Worm (Caenorhabditis elegans): Measurements from ENCODE around the gene C42D4.18.

The C42D4.18 gene

ce11 chrIV:7188030-7188429 is 21.4 kb downstream of the C42D4.18 start, which contains the start of gene C42D4.13:
Gene C42D4.13, minus strand, starts transcription at chrIV:7188130.
- TF ChIP-seq mdl-1 (tag; optimal IDR thresholded peaks at IDR 0.05) (no peak), nhr-12 (tag; optimal IDR thresholded peaks at IDR 0.05) (no peak), ceh-9 (tag; optimal IDR thresholded peaks at IDR 0.05) (no peak), ceh-28 (tag; optimal IDR thresholded peaks at IDR 0.05) (no peak), skn-1 (tag; optimal IDR thresholded peaks at IDR 0.05) (no peak), ceh-82 (tag; optimal IDR thresholded peaks at IDR 0.05) (no peak), sea-2 (GFP tag; optimal IDR thresholded peaks at IDR 0.05) (no peak), ZK546.5 (tag; optimal IDR thresholded peaks at IDR 0.05) (no peak), fos-1 (tag; optimal IDR thresholded peaks at IDR 0.05) (no peak), nfya-1 (tag; optimal IDR thresholded peaks at IDR 0.05; ENCODE audit: insufficient read depth) (no peak), daf-12 (tag; optimal IDR thresholded peaks at IDR 0.05) (no peak)

ce11 chrIV:7188528-7189422 is 22.2 kb downstream of the C42D4.18 start, which contains the start of gene srlf-7:
Gene srlf-7, plus strand, starts transcription at chrIV:7189287.
- TF ChIP-seq ceh-82 (tag; optimal IDR thresholded peaks at IDR 0.05) (no peak), ZK546.5 (tag; optimal IDR thresholded peaks at IDR 0.05) (no peak), eor-1 (tag; optimal IDR thresholded peaks at IDR 0.05) (no peak), jun-1 (tag; optimal IDR thresholded peaks at IDR 0.05) (peak; percentile 88), nhr-25 (tag; optimal IDR thresholded peaks at IDR 0.05) (no peak), skn-1 (tag; optimal IDR thresholded peaks at IDR 0.05) (peak; percentile 55), nhr-12 (tag; optimal IDR thresholded peaks at IDR 0.05) (no peak), fkh-10 (GFP tag; optimal IDR thresholded peaks at IDR 0.05) (peak; percentile 65), egl-27 (tag; optimal IDR thresholded peaks at IDR 0.05) (no peak), pqm-1 (tag; optimal IDR thresholded peaks at IDR 0.05) (peak; percentile 100), nhr-43 (tag; optimal IDR thresholded peaks at IDR 0.05; ENCODE audit: poor library complexity, severe bottlenecking) (peak; percentile 11), elt-3 (tag; optimal IDR thresholded peaks at IDR 0.05) (peak; percentile 30 to 89 (median 45)), ztf-11 (tag; optimal IDR thresholded peaks at IDR 0.05) (no peak), tbx-2 (tag; optimal IDR thresholded peaks at IDR 0.05) (no peak), pha-4 (tag; optimal IDR thresholded peaks at IDR 0.05) (peak; percentile 97), elt-2 (tag; optimal IDR thresholded peaks at IDR 0.05) (peak; percentile 99), aly-2 (tag; optimal IDR thresholded peaks at IDR 0.05) (no peak), nhr-23 (tag; optimal IDR thresholded peaks at IDR 0.05) (peak; percentile 71), ceh-16 (tag; optimal IDR thresholded peaks at IDR 0.05) (no peak), ceh-28 (tag; optimal IDR thresholded peaks at IDR 0.05) (peak; percentile 62), nhr-28 (tag; optimal IDR thresholded peaks at IDR 0.05) (no peak), snpc-4 (tag; optimal IDR thresholded peaks at IDR 0.05) (peak; percentile 9), fos-1 (tag; optimal IDR thresholded peaks at IDR 0.05) (no peak)

ce11 chrIV:7190409-7190808 is 23.8 kb downstream of the C42D4.18 start:
- TF ChIP-seq unc-39 (tag; optimal IDR thresholded peaks at IDR 0.05) (no peak), nhr-77 (tag; optimal IDR thresholded peaks at IDR 0.05) (no peak), ceh-28 (tag; optimal IDR thresholded peaks at IDR 0.05) (peak; percentile 18), ceh-9 (tag; optimal IDR thresholded peaks at IDR 0.05) (no peak), pqm-1 (tag; optimal IDR thresholded peaks at IDR 0.05) (peak; percentile 94), nfya-1 (tag; optimal IDR thresholded peaks at IDR 0.05; ENCODE audit: insufficient read depth) (no peak), lin-39 (tag; optimal IDR thresholded peaks at IDR 0.05) (no peak), jun-1 (tag; optimal IDR thresholded peaks at IDR 0.05) (peak; percentile 77), lsy-12 (tag; optimal IDR thresholded peaks at IDR 0.05) (no peak), snpc-4 (tag; optimal IDR thresholded peaks at IDR 0.05) (no peak), elt-2 (tag; optimal IDR thresholded peaks at IDR 0.05) (peak; percentile 94), ceh-16 (tag; optimal IDR thresholded peaks at IDR 0.05) (no peak), elt-3 (tag; optimal IDR thresholded peaks at IDR 0.05) (peak in 1 of 3 experiments; percentile 21), nhr-76 (tag; optimal IDR thresholded peaks at IDR 0.05) (no peak), ztf-11 (tag; optimal IDR thresholded peaks at IDR 0.05) (no peak)

- TF ChIP-seq tbx-2 (tag; optimal IDR thresholded peaks at IDR 0.05) (no peak), skn-1 (tag; optimal IDR thresholded peaks at IDR 0.05) (no peak), elt-2 (tag; optimal IDR thresholded peaks at IDR 0.05) (no peak), aly-2 (tag; optimal IDR thresholded peaks at IDR 0.05) (no peak), zag-1 (tag; optimal IDR thresholded peaks at IDR 0.05) (no peak), nhr-11 (tag; optimal IDR thresholded peaks at IDR 0.05) (no peak), nhr-237 (tag; optimal IDR thresholded peaks at IDR 0.05) (no peak)
Observed at ce11 chrIV:7191745-7192144, 25.2 kb downstream of the C42D4.18 start, which contains the start of gene R13A1.5. Gene R13A1.5, minus strand, starts transcription at chrIV:7191845.

Data from whole organism, L3 larva.